Worm (Caenorhabditis elegans) whole organism, L4 larva: ENCODE measurements around the gene Y62H9A.16.

Source experiments
- F10B5.3 ChIP-seq: sonication (generic microtip); optimal IDR thresholded peaks from 2 replicates; lab custom pipeline; 2016; ENCODE audit warnings: mild to moderate bottlenecking, missing genetic modification characterization, missing compliant biosample characterization
- F37D6.2 ChIP-seq: sonication (generic microtip); optimal IDR thresholded peaks from 2 replicates; lab custom pipeline; 2016; ENCODE audit warnings: mild to moderate bottlenecking, missing genetic modification characterization, missing compliant biosample characterization
- F44E2.7 ChIP-seq: fragments of 200-800 bp; sonication (Bioruptor generic); IDR thresholded peaks from 2 replicates; pipeline ENCODE4 v2.1.2; 2022; ENCODE audit warnings: missing genetic modification characterization, missing compliant biosample characterization
- F49E8.2 ChIP-seq: sonication (generic microtip); optimal IDR thresholded peaks from 2 replicates; lab custom pipeline; 2016; ENCODE audit warnings: missing compliant biosample characterization, mild to moderate bottlenecking, missing genetic modification characterization, borderline replicate concordance
- R02D3.7 ChIP-seq: fragments of 150-350 bp; sonication (generic microtip); optimal IDR thresholded peaks from 3 replicates; lab custom pipeline; 2014; ENCODE audit warnings: missing biosample characterization, missing genetic modification characterization
- T20F7.1 ChIP-seq: fragments of 200-800 bp; sonication (Bioruptor generic); optimal IDR thresholded peaks from 2 replicates; lab custom pipeline; 2018; ENCODE audit warnings: mild to moderate bottlenecking, missing genetic modification characterization, missing compliant biosample characterization
- T26A8.4 ChIP-seq: fragments of 200-800 bp; sonication (Bioruptor generic); IDR thresholded peaks from 2 replicates; pipeline ENCODE4 v1.3.6; 2022; ENCODE audit warnings: missing genetic modification characterization, missing compliant biosample characterization
- ZK337.2 ChIP-seq: fragments of 200-800 bp; sonication (Bioruptor generic); IDR thresholded peaks from 2 replicates; pipeline ENCODE4 v1.3.6; 2022; ENCODE audit warnings: missing genetic modification reagents, missing genetic modification characterization, missing compliant biosample characterization
- aha-1 ChIP-seq: fragments of 150-350 bp; peaks from one replicate; lab custom pipeline; 2014; ENCODE audit warnings: missing biosample characterization, missing genetic modification characterization
- ama-1 ChIP-seq: fragments of 150-350 bp; optimal IDR thresholded peaks from 2 replicates; lab custom pipeline; 2014; ENCODE audit warnings: inconsistent platforms, mixed read lengths
- arid-1 ChIP-seq: fragments of 200-800 bp; sonication (Bioruptor generic); conservative IDR thresholded peaks from 2 replicates; pipeline ENCODE4 v1.3.6; 2022; ENCODE audit warnings: missing genetic modification reagents, missing genetic modification characterization, missing compliant biosample characterization
- attf-4 ChIP-seq: sonication (generic microtip); optimal IDR thresholded peaks from 3 replicates; lab custom pipeline; 2017; ENCODE audit warnings: missing biosample characterization, missing genetic modification characterization
- ceh-28 ChIP-seq: fragments of 150-350 bp; optimal IDR thresholded peaks from 2 replicates; lab custom pipeline; 2014; ENCODE audit warnings: missing biosample characterization, missing genetic modification reagents, missing genetic modification characterization
- ceh-44 ChIP-seq: fragments of 200-800 bp; sonication (Bioruptor generic); IDR thresholded peaks from 2 replicates; pipeline ENCODE4 v1.3.6; 2022; ENCODE audit warnings: missing genetic modification reagents, missing genetic modification characterization, missing compliant biosample characterization
- cey-2 ChIP-seq: sonication (generic microtip); optimal IDR thresholded peaks from 3 replicates; lab custom pipeline; 2017; ENCODE audit warnings: missing genetic modification characterization, mild to moderate bottlenecking, missing compliant biosample characterization, antibody characterized with exemption, borderline replicate concordance; ENCODE audit not compliant: insufficient read depth
- daf-16 ChIP-seq, 3 experiments: sonication (generic microtip); optimal IDR thresholded peaks; 2 replicates each; lab custom pipeline; 2016 to 2017; ENCODE audit warnings: missing genetic modification characterization in 3 of 3, missing genetic modification reagents in 3 of 3, mild to moderate bottlenecking in 2 of 3, missing compliant biosample characterization in 2 of 3, missing biosample characterization in 1 of 3, moderate library complexity in 1 of 3
- daf-19 ChIP-seq: fragments of 200-800 bp; sonication (Bioruptor generic); conservative IDR thresholded peaks from 2 replicates; pipeline ENCODE4 v1.3.6; 2022; ENCODE audit warnings: missing genetic modification characterization, missing compliant biosample characterization
- daf-8 ChIP-seq: fragments of 200-800 bp; sonication (Bioruptor generic); IDR thresholded peaks from 2 replicates; pipeline ENCODE4 v1.3.6; 2022; ENCODE audit warnings: missing genetic modification characterization, missing compliant biosample characterization
- dmd-6 ChIP-seq: fragments of 200-800 bp; sonication (Bioruptor generic); IDR thresholded peaks from 2 replicates; pipeline ENCODE4 v1.3.6; 2022; ENCODE audit warnings: missing genetic modification reagents, missing genetic modification characterization, missing compliant biosample characterization
- dmd-8 ChIP-seq: fragments of 200-800 bp; sonication (Bioruptor generic); IDR thresholded peaks from 2 replicates; pipeline ENCODE4 v1.3.6; 2022; ENCODE audit warnings: missing genetic modification characterization, missing compliant biosample characterization
- duxl-1 ChIP-seq: sonication (generic microtip); optimal IDR thresholded peaks from 2 replicates; lab custom pipeline; 2016; ENCODE audit warnings: mild to moderate bottlenecking, missing genetic modification characterization, moderate library complexity, missing compliant biosample characterization; ENCODE audit not compliant: poor library complexity
- egl-27 ChIP-seq: sonication (generic microtip); optimal IDR thresholded peaks from 3 replicates; lab custom pipeline; 2017; ENCODE audit warnings: missing biosample characterization, missing genetic modification reagents, missing genetic modification characterization
- fkh-10 ChIP-seq: fragments of 150-350 bp; optimal IDR thresholded peaks from 2 replicates; lab custom pipeline; 2014; ENCODE audit warnings: missing biosample characterization, missing genetic modification reagents, missing genetic modification characterization
- lin-15B ChIP-seq: fragments of 150-350 bp; sonication (generic microtip); optimal IDR thresholded peaks from 3 replicates; lab custom pipeline; 2014; ENCODE audit warnings: missing biosample characterization, missing genetic modification characterization
- lin-38 ChIP-seq: fragments of 200-800 bp; sonication (Bioruptor generic); IDR thresholded peaks from 2 replicates; pipeline ENCODE4 v1.3.6; 2022; ENCODE audit warnings: missing genetic modification reagents, missing genetic modification characterization, missing compliant biosample characterization
- lsy-2 ChIP-seq, 2 experiments: fragments of 150-350 bp in 1 of 2; sonication (generic microtip) in 1 of 2; optimal IDR thresholded peaks; 2 replicates each; lab custom pipeline; 2014 to 2017; ENCODE audit warnings: missing biosample characterization in 2 of 2, missing genetic modification characterization in 2 of 2
- madf-9 ChIP-seq: fragments of 200-800 bp; sonication (Bioruptor generic); conservative IDR thresholded peaks from 2 replicates; pipeline ENCODE4 v1.3.6; 2022; ENCODE audit warnings: missing genetic modification reagents, missing genetic modification characterization, missing compliant biosample characterization
- mxl-2 ChIP-seq: fragments of 200-800 bp; sonication (Bioruptor generic); conservative IDR thresholded peaks from 2 replicates; pipeline ENCODE4 v1.3.6; 2022; ENCODE audit warnings: missing genetic modification reagents, missing genetic modification characterization, missing compliant biosample characterization
- nhr-10 ChIP-seq: fragments of 150-350 bp; optimal IDR thresholded peaks from 2 replicates; lab custom pipeline; 2014; ENCODE audit warnings: missing biosample characterization, missing genetic modification characterization
- nhr-11 ChIP-seq: fragments of 150-350 bp; optimal IDR thresholded peaks from 2 replicates; lab custom pipeline; 2014; ENCODE audit warnings: missing biosample characterization, missing genetic modification characterization
- nhr-41 ChIP-seq: fragments of 200-800 bp; sonication (Bioruptor generic); IDR thresholded peaks from 2 replicates; pipeline ENCODE4 v1.3.6; 2022; ENCODE audit warnings: missing genetic modification reagents, missing genetic modification characterization, missing compliant biosample characterization
- nhr-76 ChIP-seq: fragments of 150-350 bp; optimal IDR thresholded peaks from 2 replicates; lab custom pipeline; 2014; ENCODE audit warnings: missing biosample characterization, missing genetic modification characterization
- nhr-77 ChIP-seq: fragments of 150-350 bp; optimal IDR thresholded peaks from 2 replicates; lab custom pipeline; 2014; ENCODE audit warnings: missing biosample characterization, missing genetic modification characterization
- php-3 ChIP-seq: fragments of 200-800 bp; sonication (Bioruptor generic); IDR thresholded peaks from 2 replicates; pipeline ENCODE4 v1.3.6; 2022; ENCODE audit warnings: missing genetic modification reagents, missing genetic modification characterization, missing compliant biosample characterization
- sdz-12 ChIP-seq: fragments of 200-800 bp; sonication (Bioruptor generic); optimal IDR thresholded peaks from 2 replicates; lab custom pipeline; 2018; ENCODE audit warnings: mild to moderate bottlenecking, missing genetic modification characterization, missing compliant biosample characterization
- skn-1 ChIP-seq: fragments of 150-350 bp; optimal IDR thresholded peaks from 2 replicates; lab custom pipeline; 2014; ENCODE audit warnings: missing biosample characterization, missing genetic modification characterization
- snpc-1.2 ChIP-seq: fragments of 200-800 bp; sonication (Bioruptor generic); IDR thresholded peaks from 2 replicates; pipeline ENCODE4 v1.3.6; 2022; ENCODE audit warnings: missing genetic modification reagents, missing genetic modification characterization, missing compliant biosample characterization
- tra-1 ChIP-seq: fragments of 200-800 bp; sonication (Bioruptor generic); IDR thresholded peaks from 2 replicates; pipeline ENCODE4 v1.3.6; 2022; ENCODE audit warnings: missing genetic modification reagents, missing genetic modification characterization, missing compliant biosample characterization
- unc-130 ChIP-seq: sonication (generic microtip); optimal IDR thresholded peaks from 2 replicates; lab custom pipeline; 2016; ENCODE audit warnings: missing genetic modification reagents, missing genetic modification characterization, missing compliant biosample characterization
- unc-62 ChIP-seq, 3 experiments: fragments of 150-350 bp in 1 of 3; sonication (generic microtip); optimal IDR thresholded peaks in 2 of 3; peaks in 1 of 3; 1 replicate in 1 of 3; 2 replicates in 2 of 3; lab custom pipeline; 2014 to 2017; ENCODE audit warnings: missing biosample characterization in 3 of 3, missing genetic modification characterization in 3 of 3, missing genetic modification reagents in 3 of 3, missing genotype in 1 of 3
- vab-7 ChIP-seq: fragments of 200-800 bp; sonication (Bioruptor generic); IDR thresholded peaks from 2 replicates; pipeline ENCODE4 v1.3.6; 2022; ENCODE audit warnings: missing genetic modification reagents, missing genetic modification characterization, missing compliant biosample characterization
- zag-1 ChIP-seq: fragments of 150-350 bp; optimal IDR thresholded peaks from 2 replicates; lab custom pipeline; 2014; ENCODE audit warnings: missing biosample characterization, missing genetic modification characterization
- zfp-3 ChIP-seq: fragments of 200-800 bp; sonication (Bioruptor generic); conservative IDR thresholded peaks from 2 replicates; pipeline ENCODE4 v1.3.6; 2022; ENCODE audit warnings: missing genetic modification reagents, missing genetic modification characterization, missing compliant biosample characterization
- zip-11 ChIP-seq: fragments of 200-800 bp; sonication (Bioruptor generic); IDR thresholded peaks from 2 replicates; pipeline ENCODE4 v1.3.6; 2022; ENCODE audit warnings: missing genetic modification characterization, missing compliant biosample characterization

Y62H9A.16 gene

ce11 chrX:11965663-11966304 is 47.7 kb downstream of the Y62H9A.16 start, which contains the start of gene sams-1 (continued):
- TF ChIP-seq daf-16 (GFP tag; optimal IDR thresholded peaks at IDR 0.05; lab: Kevin White, UChicago) (no peak), daf-16 (tag; optimal IDR thresholded peaks at IDR 0.05; lab: Kevin White, UChicago) (no peak), sdz-12 (no peak), F44E2.7 (GFP tag; lab: Robert Waterston, UW) (no peak), nhr-77 (tag; lab: Kevin White, UChicago) (no peak), zip-11 (GFP tag; lab: Robert Waterston, UW) (no peak), attf-4 (tag; lab: Kevin White, UChicago) (no peak), nhr-11 (tag; lab: Kevin White, UChicago) (no peak), T26A8.4 (GFP tag; lab: Robert Waterston, UW) (no peak), nhr-76 (tag; lab: Kevin White, UChicago) (no peak), daf-19 (GFP tag; lab: Robert Waterston, UW) (no peak), aha-1 (tag; lab: Kevin White, UChicago) (peak; percentile 58)

- TF ChIP-seq ceh-44 (GFP tag; lab: Robert Waterston, UW) = no peak
- TF ChIP-seq aha-1 (tag; lab: Kevin White, UChicago) = peak; percentile 96
- no peak for TF ChIP-seq F37D6.2 (tag; lab: Kevin White, UChicago)
- TF ChIP-seq T20F7.1 (GFP tag; lab: Kevin White, UChicago) = no peak
- TF ChIP-seq ama-1 (lab: Kevin White, UChicago) = peak; percentile 57
Measured at ce11 chrX:11967034-11967433, 48.9 kb downstream of the Y62H9A.16 start.

DNA sequence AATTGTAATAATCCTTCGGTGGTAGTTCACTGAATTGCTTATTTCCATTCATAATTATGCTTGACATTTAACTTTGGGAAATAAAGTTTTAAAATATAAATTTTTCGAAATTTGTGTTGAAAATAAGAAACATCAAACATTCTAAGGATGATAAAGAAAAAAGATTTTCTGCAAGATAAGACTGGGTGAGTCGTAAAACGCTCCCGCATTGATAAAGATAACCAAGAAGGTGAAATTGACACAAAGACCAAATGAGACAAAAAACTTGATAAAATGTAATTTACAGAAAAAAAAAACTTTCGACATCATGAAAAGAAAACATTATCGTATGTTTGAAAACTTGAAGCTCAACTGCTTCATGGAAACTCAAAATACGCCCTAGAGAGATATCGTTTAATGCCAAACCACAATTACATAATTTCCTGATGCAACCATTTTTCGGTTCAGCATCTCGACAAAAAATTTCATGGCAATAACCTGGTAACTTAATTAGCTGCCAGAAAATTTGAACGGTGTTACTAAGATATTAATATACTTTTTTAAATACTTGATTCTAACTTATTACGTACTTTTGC is 50.0 kb downstream of the Y62H9A.16 start:
- no peak for TF ChIP-seq cey-2 (tag; lab: Kevin White, UChicago)
- TF ChIP-seq attf-4 (tag; lab: Kevin White, UChicago) = no peak
- TF ChIP-seq nhr-10 (tag; lab: Kevin White, UChicago) = no peak
- no peak for TF ChIP-seq arid-1 (GFP tag; lab: Robert Waterston, UW)
- no peak for TF ChIP-seq F10B5.3 (tag; lab: Kevin White, UChicago)
- TF ChIP-seq php-3 (GFP tag; lab: Robert Waterston, UW) = peak; percentile 83
- no peak for TF ChIP-seq unc-130
- TF ChIP-seq snpc-1.2 (GFP tag; lab: Robert Waterston, UW) = no peak
- TF ChIP-seq tra-1 (GFP tag; lab: Robert Waterston, UW) = peak; percentile 61
- peak; percentile 15 for TF ChIP-seq ama-1 (lab: Kevin White, UChicago)
- no peak for TF ChIP-seq egl-27 (tag; lab: Kevin White, UChicago)
- no peak for TF ChIP-seq zag-1 (tag; lab: Kevin White, UChicago)
- no peak for TF ChIP-seq F49E8.2 (tag; lab: Kevin White, UChicago)
- no peak for TF ChIP-seq ZK337.2 (GFP tag; lab: Robert Waterston, UW)
- no peak for TF ChIP-seq R02D3.7 (tag; lab: Kevin White, UChicago)
- TF ChIP-seq nhr-77 (tag; lab: Kevin White, UChicago) = no peak
- no peak for TF ChIP-seq skn-1 (tag; lab: Kevin White, UChicago)
- TF ChIP-seq sdz-12 = no peak
- no peak for TF ChIP-seq fkh-10 (GFP tag; lab: Kevin White, UChicago)
- no peak for TF ChIP-seq daf-16 (GFP tag; optimal IDR thresholded peaks at IDR 0.05; lab: Kevin White, UChicago)
- TF ChIP-seq daf-16 (tag; optimal IDR thresholded peaks at IDR 0.05; lab: Kevin White, UChicago) = peak; percentile 80
- TF ChIP-seq madf-9 (GFP tag; lab: Robert Waterston, UW) = no peak
- peak; percentile 84 for TF ChIP-seq zfp-3 (GFP tag; lab: Robert Waterston, UW)
- TF ChIP-seq dmd-6 (GFP tag; lab: Robert Waterston, UW) = peak; percentile 77
- TF ChIP-seq dmd-8 (GFP tag; lab: Robert Waterston, UW) = no peak
- no peak for TF ChIP-seq daf-8 (GFP tag; lab: Robert Waterston, UW)
- no peak for TF ChIP-seq mxl-2 (GFP tag; lab: Robert Waterston, UW)
- TF ChIP-seq lsy-2 (tag; optimal IDR thresholded peaks at IDR 0.05; lab: Kevin White, UChicago) = peak in 1 of 2 experiments; percentile 20
- TF ChIP-seq aha-1 (tag; lab: Kevin White, UChicago) = peak; percentile 46
- TF ChIP-seq lin-15B (tag; lab: Kevin White, UChicago) = no peak
- no peak for TF ChIP-seq zip-11 (GFP tag; lab: Robert Waterston, UW)
- TF ChIP-seq lin-38 (GFP tag; lab: Robert Waterston, UW) = 0 out of 2 replicates have a peak, but pooled peaks have one; percentile 29
- peak in 1 of 2 experiments; percentile 70 for TF ChIP-seq unc-62 (GFP tag; optimal IDR thresholded peaks at IDR 0.05 in 1 of 2; lab: Kevin White, UChicago)
- no peak for TF ChIP-seq unc-62 (tag; optimal IDR thresholded peaks at IDR 0.05; lab: Kevin White, UChicago)
- no peak for TF ChIP-seq ceh-28 (tag; lab: Kevin White, UChicago)
- no peak for TF ChIP-seq nhr-41 (GFP tag; lab: Robert Waterston, UW)
- peak; percentile 12 for TF ChIP-seq duxl-1 (tag; lab: Kevin White, UChicago)
- TF ChIP-seq vab-7 = no peak
